Fruit fly (Drosophila melanogaster) whole organism, prepupa: ENCODE measurements around the gene CG17364.
A peak's percentile ranks its signal among the peaks of the same experiment; 100 is the strongest.

ENCODE experiments used
- Blimp-1 ChIP-seq: fragments of 200-800 bp; sonication (Bioruptor generic); optimal IDR thresholded peaks from 3 replicates; lab custom pipeline; 2017; ENCODE audit warnings: missing biosample characterization, missing genetic modification characterization, mild to moderate bottlenecking, moderate library complexity, missing genetic modification reagents
- CG11294 ChIP-seq: fragments of 200-800 bp; sonication (Bioruptor generic); IDR thresholded peaks from 2 replicates; pipeline ENCODE4 v1.3.6; 2022; ENCODE audit warnings: missing biosample characterization, missing genetic modification characterization
- CG34406 ChIP-seq: fragments of 200-800 bp; sonication (Bioruptor generic); optimal IDR thresholded peaks from 3 replicates; lab custom pipeline; 2016; ENCODE audit warnings: missing biosample characterization, missing genetic modification characterization
- CG6276 ChIP-seq: fragments of 200-800 bp; sonication (Bioruptor generic); optimal IDR thresholded peaks from 2 replicates; lab custom pipeline; 2017; ENCODE audit warnings: missing biosample characterization, mild to moderate bottlenecking, missing genetic modification characterization
- CG6808 ChIP-seq: fragments of 200-800 bp; sonication (Bioruptor generic); optimal IDR thresholded peaks from 3 replicates; lab custom pipeline; 2017; ENCODE audit warnings: missing biosample characterization, missing genetic modification characterization, mild to moderate bottlenecking, moderate library complexity, missing genetic modification reagents
- CG8632 ChIP-seq: fragments of 200-800 bp; sonication (Bioruptor generic); optimal IDR thresholded peaks from 3 replicates; lab custom pipeline; 2016; ENCODE audit warnings: missing biosample characterization, missing genetic modification characterization
- Hr39 ChIP-seq: fragments of 200-800 bp; sonication (Bioruptor generic); optimal IDR thresholded peaks from 2 replicates; lab custom pipeline; 2016; ENCODE audit warnings: missing biosample characterization, missing genetic modification characterization
- Sox15 ChIP-seq: fragments of 200-800 bp; sonication (Bioruptor generic); optimal IDR thresholded peaks from 3 replicates; lab custom pipeline; 2016; ENCODE audit warnings: missing biosample characterization, missing genetic modification characterization
- dsx ChIP-seq: fragments of 200-800 bp; optimal IDR thresholded peaks from 3 replicates; lab custom pipeline; 2019; ENCODE audit warnings: missing biosample characterization, mild to moderate bottlenecking, missing genetic modification characterization, moderate library complexity; ENCODE audit not compliant: poor library complexity, severe bottlenecking

dm6 chr3L:13993742-13994719, 831 bp upstream of the CG17364 start, which contains the start of gene CtsK1:
- TF ChIP-seq CG11294 (GFP tag; lab: Robert Waterston, UW) (peak; percentile 70), Sox15 (GFP tag; lab: Kevin White, UChicago) (no peak), Hr39 (GFP tag; lab: Kevin White, UChicago) (peak; percentile 50), dsx (GFP tag; lab: Kevin White, UChicago) (peak; percentile 18), CG6808 (GFP tag; lab: Kevin White, UChicago) (peak; percentile 46), CG8632 (GFP tag; lab: Kevin White, UChicago) (peak; percentile 44), CG34406 (GFP tag; lab: Kevin White, UChicago) (peak; percentile 32), Blimp-1 (GFP tag; lab: Kevin White, UChicago) (no peak), CG6276 (no peak)
